Worm (Caenorhabditis elegans) whole organism, L2 larva: ENCODE data around the gene cutc-1.

Source experiments
- R02D3.7 ChIP-seq: fragments of 150-350 bp; optimal IDR thresholded peaks from 2 replicates; lab custom pipeline; 2014; ENCODE audit warnings: missing biosample characterization, missing genetic modification characterization
- ceh-16 ChIP-seq: fragments of 150-350 bp; optimal IDR thresholded peaks from 2 replicates; lab custom pipeline; 2014; ENCODE audit warnings: missing biosample characterization, missing genetic modification characterization
- ceh-82 ChIP-seq: fragments of 150-350 bp; optimal IDR thresholded peaks from 2 replicates; lab custom pipeline; 2014; ENCODE audit warnings: missing biosample characterization, missing genetic modification characterization
- lin-39 ChIP-seq: fragments of 150-350 bp; optimal IDR thresholded peaks from 2 replicates; lab custom pipeline; 2014; ENCODE audit warnings: missing biosample characterization, missing genetic modification reagents, missing genetic modification characterization
- nhr-11 ChIP-seq: fragments of 150-350 bp; optimal IDR thresholded peaks from 2 replicates; lab custom pipeline; 2014; ENCODE audit warnings: missing biosample characterization, missing genetic modification characterization
- nhr-129 ChIP-seq: fragments of 150-350 bp; optimal IDR thresholded peaks from 2 replicates; lab custom pipeline; 2014; ENCODE audit warnings: missing biosample characterization, missing genetic modification characterization
- nhr-237 ChIP-seq: fragments of 150-350 bp; optimal IDR thresholded peaks from 2 replicates; lab custom pipeline; 2014; ENCODE audit warnings: missing biosample characterization, missing genetic modification characterization
- snpc-4 ChIP-seq: fragments of 150-350 bp; optimal IDR thresholded peaks from 2 replicates; lab custom pipeline; 2014; ENCODE audit warnings: missing biosample characterization, missing genetic modification characterization
- unc-39 ChIP-seq: fragments of 150-350 bp; optimal IDR thresholded peaks from 2 replicates; lab custom pipeline; 2014; ENCODE audit warnings: missing biosample characterization, missing genetic modification characterization

DNA sequence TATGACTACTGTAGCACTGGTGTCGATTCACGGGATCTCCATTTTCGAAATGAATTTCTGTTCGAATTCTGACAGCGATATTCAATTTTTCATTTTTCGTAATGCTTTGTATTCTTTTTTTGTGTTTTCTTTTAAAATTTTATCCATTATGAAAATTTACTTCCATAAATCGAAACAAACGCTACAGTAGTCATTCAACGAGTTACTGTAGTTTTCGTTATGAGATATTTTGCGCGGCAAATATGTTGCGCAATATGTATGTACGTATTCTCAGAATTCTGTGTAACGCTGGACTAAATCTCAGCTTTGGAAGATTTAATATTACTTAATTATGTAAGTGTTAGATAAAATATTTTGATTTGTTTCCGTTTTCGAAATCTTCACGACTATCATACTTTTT is 34.2 kb downstream of the cutc-1 start:
- TF ChIP-seq nhr-129 (tag; lab: Kevin White, UChicago): no peak
- no peak for TF ChIP-seq snpc-4 (tag; lab: Kevin White, UChicago)
- TF ChIP-seq ceh-16 (tag; lab: Kevin White, UChicago): no peak
- no peak for TF ChIP-seq ceh-82 (tag; lab: Kevin White, UChicago)
- no peak for TF ChIP-seq lin-39 (tag; lab: Kevin White, UChicago)
- no peak for TF ChIP-seq nhr-237 (tag; lab: Kevin White, UChicago)
- no peak for TF ChIP-seq unc-39 (tag; lab: Kevin White, UChicago)
- TF ChIP-seq R02D3.7 (tag; lab: Kevin White, UChicago): no peak
- TF ChIP-seq nhr-11 (tag; lab: Kevin White, UChicago): no peak
